Fruit fly (Drosophila melanogaster) whole organism, wandering third instar larva: ENCODE results near the gene CG8478.

Experiments
- Hnf4 ChIP-seq: fragments of 200-800 bp; sonication (Bioruptor generic); optimal IDR thresholded peaks from 2 replicates; lab custom pipeline; 2016; ENCODE audit warnings: missing biosample characterization, mild to moderate bottlenecking, missing genetic modification characterization
- lola ChIP-seq: fragments of >200 bp; optimal IDR thresholded peaks from 2 replicates; lab custom pipeline; 2017; ENCODE audit warnings: missing biosample characterization, missing genetic modification characterization

DNA sequence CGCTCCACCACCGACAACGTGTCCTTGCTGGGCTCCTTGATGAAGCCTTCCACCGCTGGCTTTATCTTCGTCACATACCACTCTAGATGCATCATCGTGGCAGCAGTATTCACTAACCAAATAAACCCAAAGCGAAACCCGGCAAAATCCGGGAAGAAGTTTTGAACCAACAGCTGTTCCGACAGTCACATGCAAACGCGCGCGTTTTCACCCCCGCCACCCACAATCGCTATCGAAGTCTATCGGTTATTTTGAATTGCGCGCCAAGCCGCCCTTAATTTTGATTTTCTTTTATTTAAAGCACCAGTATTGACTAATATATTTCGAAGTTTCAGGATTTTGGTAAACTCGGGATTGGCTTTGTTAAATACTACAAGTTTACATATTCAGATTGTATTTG, 9.0 kb upstream of the CG8478 start, which contains the start of gene Tti1:
- TF ChIP-seq lola (GFP tag; lab: Kevin White, UChicago): no peak
- no peak for TF ChIP-seq Hnf4 (GFP tag; lab: Kevin White, UChicago)
